Worm (Caenorhabditis elegans) whole organism, L4/young adult: Measurements from ENCODE around the gene Y51A2A.4.

Experiments used
- W03F9.2 ChIP-seq: fragments of 150-350 bp; optimal IDR thresholded peaks from 2 replicates; lab custom pipeline; 2014; ENCODE audit warnings: missing biosample characterization, missing genetic modification characterization
- him-1 ChIP-seq: sonication (generic microtip); optimal IDR thresholded peaks from 2 replicates; lab custom pipeline; 2016; ENCODE audit warnings: missing genotype, missing genetic modification reagents, missing genetic modification characterization, missing compliant biosample characterization

ce11 chrV:18280778-18281177, 10.0 kb upstream of the Y51A2A.4 start, which contains the start of gene Y51A2A.16:
- TF ChIP-seq W03F9.2 (tag; lab: Kevin White, UChicago) (no peak), him-1 (tag; lab: Kevin White, UChicago) (no peak)
